Fruit fly (Drosophila melanogaster): Measurements from ENCODE around the gene Boh2.
A peak's percentile ranks its signal among the peaks of the same experiment; 100 is the strongest.

dm6 chr2L:11222079-11222478, 43.2 kb downstream of the Boh2 start:
- TF ChIP-seq CG34367 (tag; optimal IDR thresholded peaks at IDR 0.05) (peak; percentile 36), CG4496 (GFP tag; IDR thresholded peaks at IDR 0.05) (0 out of 3 replicates have a peak, but pooled peaks have one; percentile 35), CG9948 (tag; optimal IDR thresholded peaks at IDR 0.05) (peak; percentile 53), CG13204 (GFP tag; optimal IDR thresholded peaks at IDR 0.05) (no peak), CG14655 (GFP tag; optimal IDR thresholded peaks at IDR 0.05) (peak; percentile 17), gl (tag; optimal IDR thresholded peaks at IDR 0.05) (no peak), CG8301 (tag; optimal IDR thresholded peaks at IDR 0.05) (no peak), Ets98B (GFP tag; IDR thresholded peaks at IDR 0.05) (no peak; the same call in 1 of the 2 replicates), Pif1B (GFP tag; optimal IDR thresholded peaks at IDR 0.05) (peak; percentile 15), rn (GFP tag; IDR thresholded peaks at IDR 0.05) (no peak)

All from whole organism, pupa.